Worm (Caenorhabditis elegans) whole organism, L2 larva: ENCODE measurements around the gene gst-15.

ENCODE experiments used
- mdl-1 ChIP-seq, 2 experiments: fragments of 150-350 bp in 1 of 2; sonication (generic microtip) in 1 of 2; optimal IDR thresholded peaks; 2 replicates each; lab custom pipeline; 2017; ENCODE audit warnings: missing biosample characterization in 2 of 2, missing genetic modification characterization in 2 of 2
- nhr-11 ChIP-seq: fragments of 150-350 bp; optimal IDR thresholded peaks from 2 replicates; lab custom pipeline; 2014; ENCODE audit warnings: missing biosample characterization, missing genetic modification characterization
- nhr-77 ChIP-seq: fragments of 150-350 bp; optimal IDR thresholded peaks from 2 replicates; lab custom pipeline; 2014; ENCODE audit warnings: missing biosample characterization, missing genetic modification characterization

DNA sequence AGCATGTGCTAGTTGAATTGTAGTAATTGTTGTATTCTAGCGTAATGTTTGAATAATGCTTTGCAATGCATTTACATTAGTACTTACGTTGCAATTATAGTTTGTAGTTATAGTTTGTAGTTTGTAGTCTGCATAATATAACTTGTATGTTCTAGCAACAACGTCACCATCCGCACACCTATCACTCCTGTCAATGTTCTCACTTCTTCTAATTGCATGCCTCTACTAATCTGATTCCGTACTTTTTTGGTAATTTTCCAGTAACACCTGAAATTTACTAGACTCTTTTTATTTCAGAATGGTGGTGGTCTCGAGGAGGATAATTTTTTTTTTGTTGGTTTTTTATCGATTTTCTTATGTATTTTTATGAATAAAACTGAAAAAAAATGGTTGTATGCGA, 23.6 kb upstream of the gst-15 start:
- TF ChIP-seq mdl-1 (tag; optimal IDR thresholded peaks at IDR 0.05; lab: Kevin White, UChicago) (no peak), nhr-11 (tag; lab: Kevin White, UChicago) (no peak), nhr-77 (no peak)
